Worm (Caenorhabditis elegans): ENCODE data around the gene T20D4.7.

The T20D4.7 gene

DNA sequence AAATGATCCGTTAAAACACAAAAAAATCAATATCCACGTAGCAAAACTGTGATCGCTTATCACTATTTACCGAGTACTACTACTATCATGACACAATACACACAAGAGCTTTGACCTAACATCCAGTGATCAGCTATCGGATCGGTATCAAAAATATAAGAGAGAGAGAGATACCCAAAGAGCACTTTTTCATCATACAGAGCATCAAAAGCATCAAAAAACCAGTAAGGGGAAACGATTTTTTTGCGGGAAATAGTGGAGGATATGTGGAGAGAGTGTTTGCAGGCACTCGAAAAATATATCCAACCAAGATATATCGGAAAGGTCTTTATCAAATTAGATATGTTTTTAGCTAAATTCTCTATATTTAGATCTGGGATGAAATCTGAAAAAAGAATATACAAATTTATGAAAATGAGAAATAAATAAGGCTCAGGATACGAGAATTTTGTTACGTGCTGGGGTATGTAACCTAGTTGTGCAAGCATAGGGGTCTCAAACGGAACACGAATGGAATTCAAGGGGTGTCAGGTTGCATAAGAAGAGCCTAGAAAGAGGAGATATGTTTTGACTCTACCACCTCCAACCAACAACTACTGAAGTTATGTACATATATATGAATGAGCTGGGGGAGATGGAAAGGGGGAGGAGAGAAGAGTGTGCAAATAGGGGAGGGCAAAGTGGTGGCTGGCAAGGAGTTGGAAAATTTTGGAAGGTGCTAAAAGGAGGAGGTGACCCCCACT lies 36.6 kb downstream of the T20D4.7 start:
- peak; percentile 22 for TF ChIP-seq mls-2 (tag; optimal IDR thresholded peaks at IDR 0.05)
- TF ChIP-seq unc-120 (tag; optimal IDR thresholded peaks at IDR 0.05; ENCODE audit: poor library complexity, severe bottlenecking), result no peak
- peak; percentile 25 for TF ChIP-seq M03D4.4 (tag; optimal IDR thresholded peaks at IDR 0.05)

DNA sequence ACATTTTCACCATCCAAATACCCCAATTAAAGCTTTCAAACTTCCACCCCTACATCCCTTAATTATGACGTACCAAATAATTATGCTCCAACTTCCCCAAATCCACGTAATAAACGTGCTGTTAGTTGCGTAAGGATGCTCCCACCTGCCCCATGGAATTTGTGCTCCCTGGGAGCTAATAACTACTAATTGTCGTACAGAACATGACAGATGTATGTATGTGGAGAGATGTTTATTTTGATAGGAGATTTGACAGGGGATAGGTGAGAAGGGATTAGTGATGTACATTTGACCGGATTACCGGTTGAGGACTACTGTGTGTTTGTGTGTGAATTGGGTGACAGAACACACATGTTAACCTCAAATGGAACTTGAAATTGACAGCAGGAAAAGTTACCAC lies 41.1 kb downstream of the T20D4.7 start:
- no peak for TF ChIP-seq pha-4 (tag; optimal IDR thresholded peaks at IDR 0.05)
- TF ChIP-seq nhr-12 (tag; optimal IDR thresholded peaks at IDR 0.05), result no peak
- no peak for TF ChIP-seq unc-62 (GFP tag; optimal IDR thresholded peaks at IDR 0.05)
- no peak for TF ChIP-seq flh-1 (GFP tag; optimal IDR thresholded peaks at IDR 0.05)
- TF ChIP-seq hlh-1 (tag; optimal IDR thresholded peaks at IDR 0.05), result no peak
- no peak for TF ChIP-seq bed-3 (GFP tag; optimal IDR thresholded peaks at IDR 0.05)
- TF ChIP-seq ham-2 (GFP tag; optimal IDR thresholded peaks at IDR 0.05), result no peak
- no peak for TF ChIP-seq sem-2 (GFP tag; optimal IDR thresholded peaks at IDR 0.05)
- peak; percentile 58 for TF ChIP-seq sptf-1 (tag; optimal IDR thresholded peaks at IDR 0.05)
- TF ChIP-seq lin-32 (GFP tag; optimal IDR thresholded peaks at IDR 0.05), result no peak
- no peak for TF ChIP-seq blmp-1 (tag; optimal IDR thresholded peaks at IDR 0.05)
- peak; percentile 92 for TF ChIP-seq nhr-2 (tag; optimal IDR thresholded peaks at IDR 0.05)
- no peak for TF ChIP-seq nhr-237 (tag; optimal IDR thresholded peaks at IDR 0.05)
- no peak for TF ChIP-seq tbx-8 (GFP tag; optimal IDR thresholded peaks at IDR 0.05)
- TF ChIP-seq nhr-76 (tag; optimal IDR thresholded peaks at IDR 0.05), result no peak
- TF ChIP-seq M03D4.4 (tag; optimal IDR thresholded peaks at IDR 0.05), result no peak
- TF ChIP-seq zip-8 (tag; optimal IDR thresholded peaks at IDR 0.05), result peak; percentile 62
- TF ChIP-seq mep-1 (tag; optimal IDR thresholded peaks at IDR 0.05), result no peak
- no peak for TF ChIP-seq nhr-28 (tag; optimal IDR thresholded peaks at IDR 0.05)
- no peak for TF ChIP-seq lin-13 (tag; optimal IDR thresholded peaks at IDR 0.05)
- no peak for TF ChIP-seq snpc-4 (tag; optimal IDR thresholded peaks at IDR 0.05)
- no peak for TF ChIP-seq unc-39 (tag; optimal IDR thresholded peaks at IDR 0.05)
- peak; percentile 65 for TF ChIP-seq cnd-1 (tag; optimal IDR thresholded peaks at IDR 0.05)
- no peak for TF ChIP-seq mab-5 (tag; optimal IDR thresholded peaks at IDR 0.05)
- no peak for TF ChIP-seq unc-120 (tag; optimal IDR thresholded peaks at IDR 0.05; ENCODE audit: poor library complexity, severe bottlenecking)
- TF ChIP-seq ceh-83 (GFP tag; optimal IDR thresholded peaks at IDR 0.05), result no peak
- no peak for TF ChIP-seq ces-1 (GFP tag; optimal IDR thresholded peaks at IDR 0.05)
- no peak for TF ChIP-seq lsy-2 (tag; optimal IDR thresholded peaks at IDR 0.05)
- peak; percentile 43 for TF ChIP-seq ceh-43 (GFP tag; optimal IDR thresholded peaks at IDR 0.05)
- no peak for TF ChIP-seq ztf-11 (tag; optimal IDR thresholded peaks at IDR 0.05)
- no peak for TF ChIP-seq elt-1 (tag; optimal IDR thresholded peaks at IDR 0.05; ENCODE audit: borderline replicate concordance, insufficient read depth)
- TF ChIP-seq drap-1 (GFP tag; optimal IDR thresholded peaks at IDR 0.05), result no peak
- no peak for TF ChIP-seq elt-3 (tag; optimal IDR thresholded peaks at IDR 0.05)
- TF ChIP-seq mls-2 (tag; optimal IDR thresholded peaks at IDR 0.05), result no peak

DNA sequence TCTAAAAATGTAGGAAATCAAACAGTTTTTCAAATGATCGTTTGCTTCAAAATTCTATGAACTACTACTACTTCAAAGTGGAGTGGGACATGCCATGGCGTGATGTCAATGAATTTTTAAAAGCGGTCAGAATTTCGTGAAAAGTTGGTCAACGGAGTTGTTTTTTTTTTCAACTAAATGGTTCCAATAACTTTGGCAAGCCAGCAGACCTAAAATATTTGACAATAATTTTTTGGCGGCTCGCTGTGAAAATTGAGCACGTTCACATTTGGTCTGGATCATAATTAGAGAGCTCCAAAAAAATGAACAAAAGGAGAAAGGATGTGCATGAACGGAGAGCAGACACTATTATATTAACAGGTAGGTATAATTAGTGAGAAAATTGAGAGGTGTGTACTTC lies 41.6 kb downstream of the T20D4.7 start:
- TF ChIP-seq lin-13 (tag; optimal IDR thresholded peaks at IDR 0.05) (no peak), nhr-28 (tag; optimal IDR thresholded peaks at IDR 0.05) (no peak), ham-2 (GFP tag; optimal IDR thresholded peaks at IDR 0.05) (no peak), mep-1 (tag; optimal IDR thresholded peaks at IDR 0.05) (no peak), sptf-1 (tag; optimal IDR thresholded peaks at IDR 0.05) (peak; percentile 7), lsy-2 (tag; optimal IDR thresholded peaks at IDR 0.05) (no peak)

DNA sequence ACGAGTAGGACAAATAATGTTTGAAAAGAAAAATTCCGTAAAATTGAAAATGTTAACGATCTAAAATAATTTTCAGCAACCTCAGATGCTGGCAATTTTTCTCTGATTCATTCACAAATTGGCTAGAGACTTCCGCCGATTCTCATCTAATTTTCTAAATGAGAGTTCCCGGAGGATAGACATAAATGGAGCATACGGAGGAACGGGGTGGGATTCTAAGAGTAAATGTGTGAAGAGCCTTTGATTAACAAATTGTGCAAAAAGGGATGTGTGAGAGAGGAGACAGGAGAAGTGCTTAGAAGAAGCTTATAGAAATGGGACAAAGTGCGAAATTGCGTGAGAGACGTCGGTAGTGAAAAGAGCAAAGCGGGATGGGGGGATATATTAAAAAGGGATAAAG lies 42.9 kb downstream of the T20D4.7 start:
- TF ChIP-seq pha-4 (tag; optimal IDR thresholded peaks at IDR 0.05) (no peak), ces-1 (GFP tag; optimal IDR thresholded peaks at IDR 0.05) (peak; percentile 92)

Data from whole organism, mixed stage, embryonic.